Worm (Caenorhabditis elegans) whole organism, L1 larva: ENCODE data around the gene Y53F4B.17.

ENCODE experiments used
- C16A3.4 ChIP-seq: fragments of 150-350 bp; optimal IDR thresholded peaks from 2 replicates; lab custom pipeline; 2014; ENCODE audit warnings: missing biosample characterization, missing genetic modification characterization
- aha-1 ChIP-seq: fragments of 150-350 bp; optimal IDR thresholded peaks from 2 replicates; lab custom pipeline; 2014; ENCODE audit warnings: missing biosample characterization, missing genetic modification characterization
- alr-1 ChIP-seq: fragments of 200-800 bp; sonication (Bioruptor generic); optimal IDR thresholded peaks from 2 replicates; lab custom pipeline; 2018; ENCODE audit warnings: borderline replicate concordance, mild to moderate bottlenecking, missing genetic modification characterization, missing compliant biosample characterization
- aly-2 ChIP-seq: fragments of 150-350 bp; optimal IDR thresholded peaks from 2 replicates; lab custom pipeline; 2014; ENCODE audit warnings: missing biosample characterization, missing genetic modification characterization
- ceh-63 ChIP-seq: fragments of 200-800 bp; sonication (Bioruptor generic); optimal IDR thresholded peaks from 2 replicates; lab custom pipeline; 2018; ENCODE audit warnings: mild to moderate bottlenecking, missing genetic modification characterization, missing compliant biosample characterization
- ceh-88 ChIP-seq: fragments of 200-800 bp; sonication (Bioruptor generic); IDR thresholded peaks from 2 replicates; pipeline ENCODE4 v1.3.6; 2022; ENCODE audit warnings: missing genetic modification characterization, missing compliant biosample characterization
- ceh-90 ChIP-seq: sonication (generic microtip); optimal IDR thresholded peaks from 2 replicates; lab custom pipeline; 2016; ENCODE audit warnings: missing genetic modification characterization, missing compliant biosample characterization
- ces-1 ChIP-seq: fragments of 150-350 bp; optimal IDR thresholded peaks from 2 replicates; lab custom pipeline; 2014; ENCODE audit warnings: missing biosample characterization, missing genetic modification reagents, missing genetic modification characterization
- dpl-1 ChIP-seq, 3 experiments: fragments of 150-350 bp in 2 of 3; sonication (generic microtip) in 1 of 3; optimal IDR thresholded peaks; 2 replicates each; lab custom pipeline; 2014 to 2017; ENCODE audit warnings: missing biosample characterization in 3 of 3, missing genetic modification characterization in 3 of 3, missing genetic modification reagents in 3 of 3
- efl-1 ChIP-seq, 4 experiments: fragments of 150-350 bp; optimal IDR thresholded peaks in 3 of 4; peaks in 1 of 4; 1 replicate in 1 of 4; 2 replicates in 3 of 4; lab custom pipeline; 2014; ENCODE audit warnings: missing biosample characterization in 2 of 4, missing genetic modification characterization in 2 of 4, missing genetic modification reagents in 2 of 4
- efl-3 ChIP-seq: fragments of 200-800 bp; sonication (Bioruptor generic); optimal IDR thresholded peaks from 2 replicates; lab custom pipeline; 2018; ENCODE audit warnings: mild to moderate bottlenecking, missing genetic modification characterization, missing compliant biosample characterization
- elt-2 ChIP-seq: sonication (generic microtip); optimal IDR thresholded peaks from 2 replicates; lab custom pipeline; 2016; ENCODE audit warnings: missing genetic modification characterization, mild to moderate bottlenecking, inconsistent platforms, missing compliant biosample characterization, missing genetic modification reagents
- fkh-10 ChIP-seq: sonication (generic microtip); optimal IDR thresholded peaks from 2 replicates; lab custom pipeline; 2017; ENCODE audit warnings: missing biosample characterization, missing genetic modification reagents, missing genetic modification characterization
- grh-1 ChIP-seq: fragments of 200-800 bp; sonication (Bioruptor generic); IDR thresholded peaks from 2 replicates; pipeline ENCODE4 v1.3.6; 2022; ENCODE audit warnings: missing genetic modification reagents, missing genetic modification characterization, missing compliant biosample characterization
- hlh-4 ChIP-seq: sonication (generic microtip); optimal IDR thresholded peaks from 2 replicates; lab custom pipeline; 2016; ENCODE audit warnings: mild to moderate bottlenecking, missing genetic modification characterization, missing compliant biosample characterization
- jun-1 ChIP-seq: fragments of 150-350 bp; optimal IDR thresholded peaks from 2 replicates; lab custom pipeline; 2014; ENCODE audit warnings: missing biosample characterization, missing genetic modification reagents, missing genetic modification characterization
- lin-13 ChIP-seq: fragments of 150-350 bp; optimal IDR thresholded peaks from 2 replicates; lab custom pipeline; 2014; ENCODE audit warnings: missing biosample characterization, missing genetic modification reagents, missing genetic modification characterization
- lin-14 ChIP-seq: fragments of 200-800 bp; sonication (Bioruptor generic); optimal IDR thresholded peaks from 2 replicates; lab custom pipeline; 2018; ENCODE audit warnings: mild to moderate bottlenecking, missing genetic modification characterization, moderate library complexity, missing compliant biosample characterization
- lin-35 ChIP-seq, 2 experiments: fragments of 150-350 bp; optimal IDR thresholded peaks; 2 replicates each; lab custom pipeline; 2014; ENCODE audit warnings: missing biosample characterization in 2 of 2, missing genetic modification characterization in 2 of 2, missing genetic modification reagents in 2 of 2
- mdl-1 ChIP-seq, 2 experiments: fragments of 150-350 bp; optimal IDR thresholded peaks; 2 replicates each; lab custom pipeline; 2014 to 2017; ENCODE audit warnings: missing biosample characterization in 2 of 2, missing genetic modification characterization in 2 of 2, inconsistent platforms in 1 of 2
- nhr-11 ChIP-seq: fragments of 150-350 bp; optimal IDR thresholded peaks from 2 replicates; lab custom pipeline; 2014; ENCODE audit warnings: missing biosample characterization, missing genetic modification characterization
- nhr-19 ChIP-seq: fragments of 200-800 bp; sonication (Bioruptor generic); conservative IDR thresholded peaks from 2 replicates; pipeline ENCODE4 v1.3.6; 2022; ENCODE audit warnings: missing genetic modification characterization, missing compliant biosample characterization
- nhr-20 ChIP-seq: sonication (generic microtip); optimal IDR thresholded peaks from 2 replicates; lab custom pipeline; 2016; ENCODE audit warnings: mild to moderate bottlenecking, missing genetic modification characterization, missing compliant biosample characterization
- nhr-237 ChIP-seq: fragments of 150-350 bp; optimal IDR thresholded peaks from 2 replicates; lab custom pipeline; 2014; ENCODE audit warnings: missing biosample characterization, missing genetic modification characterization
- nhr-28 ChIP-seq: fragments of 150-350 bp; optimal IDR thresholded peaks from 2 replicates; lab custom pipeline; 2014; ENCODE audit warnings: missing biosample characterization, missing genetic modification characterization
- nhr-47 ChIP-seq: sonication (generic microtip); optimal IDR thresholded peaks from 2 replicates; lab custom pipeline; 2016; ENCODE audit warnings: mild to moderate bottlenecking, missing genetic modification characterization, moderate library complexity, missing compliant biosample characterization
- nhr-71 ChIP-seq: sonication (generic microtip); optimal IDR thresholded peaks from 2 replicates; lab custom pipeline; 2016; ENCODE audit warnings: mild to moderate bottlenecking, missing genetic modification characterization, moderate library complexity, missing compliant biosample characterization
- nhr-90 ChIP-seq: sonication (generic microtip); optimal IDR thresholded peaks from 2 replicates; lab custom pipeline; 2016; ENCODE audit warnings: mild to moderate bottlenecking, missing genetic modification characterization, missing compliant biosample characterization; ENCODE audit not compliant: poor library complexity
- pax-3 ChIP-seq: fragments of 200-800 bp; sonication (Bioruptor generic); optimal IDR thresholded peaks from 2 replicates; lab custom pipeline; 2018; ENCODE audit warnings: mild to moderate bottlenecking, missing genetic modification characterization, moderate library complexity, missing compliant biosample characterization
- pqm-1 ChIP-seq: sonication (generic microtip); optimal IDR thresholded peaks from 3 replicates; lab custom pipeline; 2017; ENCODE audit warnings: missing biosample characterization, missing genetic modification characterization
- rnt-1 ChIP-seq: sonication (generic microtip); optimal IDR thresholded peaks from 2 replicates; lab custom pipeline; 2016; ENCODE audit warnings: mild to moderate bottlenecking, missing genetic modification characterization, moderate library complexity, missing compliant biosample characterization
- skn-1 ChIP-seq: fragments of 150-350 bp; optimal IDR thresholded peaks from 2 replicates; lab custom pipeline; 2014; ENCODE audit warnings: missing biosample characterization, missing genetic modification characterization
- snpc-4 ChIP-seq: fragments of 150-350 bp; optimal IDR thresholded peaks from 2 replicates; lab custom pipeline; 2014; ENCODE audit warnings: missing biosample characterization, missing genetic modification characterization
- sptf-1 ChIP-seq: fragments of 150-350 bp; optimal IDR thresholded peaks from 2 replicates; lab custom pipeline; 2014; ENCODE audit warnings: missing biosample characterization, missing genetic modification characterization
- sup-37 ChIP-seq: fragments of 200-800 bp; sonication (Bioruptor generic); optimal IDR thresholded peaks from 2 replicates; lab custom pipeline; 2018; ENCODE audit warnings: mild to moderate bottlenecking, missing genetic modification characterization, missing compliant biosample characterization
- swsn-7 ChIP-seq: sonication (generic microtip); optimal IDR thresholded peaks from 2 replicates; lab custom pipeline; 2016; ENCODE audit warnings: missing genetic modification characterization, missing compliant biosample characterization
- tlp-1 ChIP-seq: fragments of 150-350 bp; optimal IDR thresholded peaks from 2 replicates; lab custom pipeline; 2014; ENCODE audit warnings: missing biosample characterization, missing genetic modification characterization
- unc-130 ChIP-seq: fragments of 150-350 bp; optimal IDR thresholded peaks from 2 replicates; lab custom pipeline; 2017; ENCODE audit warnings: missing biosample characterization, missing genetic modification characterization, inconsistent platforms
- unc-86 ChIP-seq: sonication (generic microtip); optimal IDR thresholded peaks from 2 replicates; lab custom pipeline; 2016; ENCODE audit warnings: missing genetic modification characterization, missing compliant biosample characterization
- unc-98 ChIP-seq: fragments of 200-800 bp; sonication (Bioruptor generic); IDR thresholded peaks from 2 replicates; pipeline ENCODE4 v1.3.6; 2022; ENCODE audit warnings: missing genetic modification characterization, missing compliant biosample characterization
- vab-15 ChIP-seq: sonication (generic microtip); optimal IDR thresholded peaks from 2 replicates; lab custom pipeline; 2017; ENCODE audit warnings: missing genotype, mild to moderate bottlenecking, missing genetic modification characterization, missing compliant biosample characterization
- xbp-1 ChIP-seq: sonication (generic microtip); optimal IDR thresholded peaks from 2 replicates; lab custom pipeline; 2016; ENCODE audit warnings: missing genetic modification characterization, missing compliant biosample characterization
- zip-4 ChIP-seq: fragments of 200-800 bp; sonication (Bioruptor generic); optimal IDR thresholded peaks from 2 replicates; lab custom pipeline; 2018; ENCODE audit warnings: mild to moderate bottlenecking, missing genetic modification characterization, moderate library complexity, missing compliant biosample characterization
- ztf-11 ChIP-seq, 2 experiments: sonication (generic microtip); optimal IDR thresholded peaks; 2 replicates each; lab custom pipeline; 2016 to 2017; ENCODE audit warnings: missing genetic modification characterization in 2 of 2, missing biosample characterization in 1 of 2, missing compliant biosample characterization in 1 of 2
- ztf-4 ChIP-seq: fragments of 150-350 bp; optimal IDR thresholded peaks from 2 replicates; lab custom pipeline; 2014; ENCODE audit warnings: missing biosample characterization, missing genetic modification characterization

The Y53F4B.17 gene

ce11 chrII:15025599-15026164 lies 32.8 kb upstream of the Y53F4B.17 start, which contains the start of gene cmtr-1 (continued):
- TF ChIP-seq rnt-1 (tag; lab: Kevin White, UChicago) = peak; percentile 97
- TF ChIP-seq ztf-11 (tag; optimal IDR thresholded peaks at IDR 0.05; lab: Kevin White, UChicago) = peak; percentile 38 to 97
- peak; percentile 99 for TF ChIP-seq nhr-47 (tag; lab: Kevin White, UChicago)
- peak; percentile 99 for TF ChIP-seq swsn-7 (tag; lab: Kevin White, UChicago)
- TF ChIP-seq efl-3 (GFP tag; lab: Kevin White, UChicago) = peak; percentile 87
- peak; percentile 95 for TF ChIP-seq jun-1 (tag; lab: Kevin White, UChicago)
- TF ChIP-seq ceh-90 (tag; lab: Kevin White, UChicago) = peak; percentile 51
- TF ChIP-seq elt-2 = peak; percentile 95
- no peak for TF ChIP-seq ces-1 (GFP tag; lab: Kevin White, UChicago)
- TF ChIP-seq mdl-1 (tag; optimal IDR thresholded peaks at IDR 0.05; lab: Kevin White, UChicago) = peak; percentile 57 to 88
- TF ChIP-seq nhr-28 = no peak
- peak; percentile 71 for TF ChIP-seq fkh-10 (GFP tag; lab: Kevin White, UChicago)
- TF ChIP-seq grh-1 (GFP tag; lab: Robert Waterston, UW) = peak; percentile 96
- no peak for TF ChIP-seq alr-1
- TF ChIP-seq nhr-20 (tag; lab: Kevin White, UChicago) = peak; percentile 99
- TF ChIP-seq pax-3 = peak; percentile 94
- peak; percentile 91 for TF ChIP-seq zip-4 (GFP tag; lab: Kevin White, UChicago)
- TF ChIP-seq lin-14 = peak; percentile 97
- no peak for TF ChIP-seq tlp-1
- TF ChIP-seq lin-35 (GFP tag; optimal IDR thresholded peaks at IDR 0.05; lab: Kevin White, UChicago) = peak; percentile 93
- TF ChIP-seq pqm-1 (tag; lab: Kevin White, UChicago) = no peak
- TF ChIP-seq unc-98 (GFP tag; lab: Robert Waterston, UW) = peak; percentile 70
- peak; percentile 97 for TF ChIP-seq ztf-4
- peak; percentile 96 for TF ChIP-seq lin-13 (GFP tag; lab: Kevin White, UChicago)
- peak; percentile 90 for TF ChIP-seq aly-2
- peak; percentile 98 for TF ChIP-seq sup-37 (GFP tag; lab: Kevin White, UChicago)
- TF ChIP-seq unc-86 (tag; lab: Kevin White, UChicago) = peak; percentile 98
- peak; percentile 85 to 91 (median 89) for TF ChIP-seq dpl-1 (GFP tag; optimal IDR thresholded peaks at IDR 0.05; lab: Kevin White, UChicago)
- TF ChIP-seq aha-1 (tag; lab: Kevin White, UChicago) = peak; percentile 69
- TF ChIP-seq xbp-1 (tag; lab: Kevin White, UChicago) = peak; percentile 97
- peak; percentile 43 for TF ChIP-seq vab-15
- peak; percentile 76 for TF ChIP-seq nhr-11 (tag; lab: Kevin White, UChicago)
- peak; percentile 27 for TF ChIP-seq hlh-4 (tag; lab: Kevin White, UChicago)
- TF ChIP-seq skn-1 = peak; percentile 85
- TF ChIP-seq nhr-237 (tag; lab: Kevin White, UChicago) = peak; percentile 81
- peak; percentile 99 for TF ChIP-seq nhr-71 (tag; lab: Kevin White, UChicago)
- TF ChIP-seq ceh-88 (GFP tag; lab: Robert Waterston, UW) = peak; percentile 93
- no peak for TF ChIP-seq sptf-1 (tag; lab: Kevin White, UChicago)
- TF ChIP-seq unc-130 (tag; lab: Kevin White, UChicago) = peak; percentile 93
- peak; percentile 93 to 94 for TF ChIP-seq efl-1 (optimal IDR thresholded peaks at IDR 0.05; lab: Kevin White, UChicago)
- TF ChIP-seq efl-1 (GFP tag; optimal IDR thresholded peaks at IDR 0.05 in 1 of 2; lab: Kevin White, UChicago) = peak; percentile 87 to 99
- TF ChIP-seq snpc-4 (tag; lab: Kevin White, UChicago) = peak; percentile 100
- peak; percentile 89 for TF ChIP-seq ceh-63 (GFP tag; lab: Kevin White, UChicago)
- peak; percentile 96 for TF ChIP-seq C16A3.4 (tag; lab: Kevin White, UChicago)
- TF ChIP-seq nhr-19 (GFP tag; lab: Robert Waterston, UW) = peak; percentile 99
- TF ChIP-seq nhr-90 = peak; percentile 100
